Fruit fly (Drosophila melanogaster) whole organism, wandering third instar larva: ENCODE results near the gene Ask1.

Source experiments
- Myc ChIP-seq: fragments of >200 bp; optimal IDR thresholded peaks from 2 replicates; lab custom pipeline; 2017
- Rel ChIP-seq, 2 experiments: fragments of 200-800 bp; sonication (Bioruptor generic) in 1 of 2; optimal IDR thresholded peaks; 2 replicates in 1 of 2; 3 replicates in 1 of 2; lab custom pipeline; 2016 to 2019; ENCODE audit warnings: mild to moderate bottlenecking in 2 of 2, missing biosample characterization in 2 of 2, missing genetic modification characterization in 2 of 2, moderate library complexity in 1 of 2
- Sp1 ChIP-seq: fragments of 200-800 bp; sonication (Bioruptor generic); optimal IDR thresholded peaks from 3 replicates; lab custom pipeline; 2019; ENCODE audit warnings: missing biosample characterization, mild to moderate bottlenecking, missing genetic modification characterization, moderate library complexity
- br ChIP-seq: fragments of 200-800 bp; sonication (Bioruptor generic); optimal IDR thresholded peaks from 2 replicates; lab custom pipeline; 2016; ENCODE audit warnings: missing biosample characterization, missing genetic modification characterization
- ey ChIP-seq: fragments of 200-800 bp; sonication (Bioruptor generic); optimal IDR thresholded peaks from 2 replicates; lab custom pipeline; 2016; ENCODE audit warnings: missing biosample characterization, missing genetic modification characterization
- fru ChIP-seq: fragments of 200-800 bp; sonication (Bioruptor generic); optimal IDR thresholded peaks from 3 replicates; lab custom pipeline; 2016; ENCODE audit warnings: missing biosample characterization, mild to moderate bottlenecking, missing genetic modification characterization
- pan ChIP-seq: fragments of >200 bp; optimal IDR thresholded peaks from 2 replicates; lab custom pipeline; 2017
- psq ChIP-seq: fragments of 200-800 bp; sonication (Bioruptor generic); optimal IDR thresholded peaks from 3 replicates; lab custom pipeline; 2017; ENCODE audit warnings: missing biosample characterization, mild to moderate bottlenecking, missing genetic modification characterization, moderate library complexity
- sage ChIP-seq: fragments of 200-800 bp; sonication (Bioruptor generic); optimal IDR thresholded peaks from 2 replicates; lab custom pipeline; 2016; ENCODE audit warnings: missing biosample characterization, mild to moderate bottlenecking, missing genetic modification characterization
- tai ChIP-seq: sonication (Bioruptor generic); optimal IDR thresholded peaks from 2 replicates; lab custom pipeline; 2016; ENCODE audit warnings: missing biosample characterization, missing genetic modification characterization
- usp ChIP-seq: fragments of >200 bp; optimal IDR thresholded peaks from 2 replicates; lab custom pipeline; 2017; ENCODE audit warnings: missing biosample characterization, missing genetic modification characterization
- woc ChIP-seq: sonication (Bioruptor generic); optimal IDR thresholded peaks from 2 replicates; lab custom pipeline; 2016; ENCODE audit warnings: missing biosample characterization, mild to moderate bottlenecking, missing genetic modification characterization

DNA sequence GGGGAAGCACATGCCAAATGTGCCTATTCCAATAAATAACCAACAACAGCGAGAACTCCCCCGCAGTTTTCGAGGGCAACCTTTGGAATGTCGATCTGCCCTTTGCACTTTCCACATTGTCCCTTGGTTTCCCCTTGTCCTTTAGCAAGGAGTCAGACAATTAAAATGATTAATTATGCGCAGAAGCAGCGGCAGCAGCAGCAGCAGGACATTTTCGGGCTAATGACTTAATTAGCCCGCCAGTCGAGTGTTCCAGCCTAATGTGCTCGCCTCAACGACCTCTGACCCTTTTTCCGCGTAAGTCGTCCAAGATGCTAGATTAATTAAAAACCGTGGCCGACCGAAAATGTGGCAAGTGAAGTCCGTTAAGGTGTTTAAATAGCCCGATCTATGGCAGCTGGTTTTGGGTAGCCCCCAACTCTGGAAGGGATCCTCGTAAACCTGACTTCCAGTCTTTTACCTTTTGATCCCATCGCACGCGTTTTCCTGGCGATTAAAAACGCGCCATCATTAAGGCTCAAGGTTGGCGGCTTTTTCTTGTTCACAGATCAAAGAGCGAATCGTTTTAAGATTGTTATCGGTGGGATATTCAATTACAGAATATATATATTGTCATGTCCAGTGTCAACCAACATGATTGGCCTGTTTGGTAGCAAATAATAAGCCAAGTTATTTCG, 40.5 kb upstream of the Ask1 start:
- TF ChIP-seq Sp1 (GFP tag; lab: Kevin White, UChicago) (no peak), br (GFP tag; lab: Kevin White, UChicago) (no peak), sage (no peak), usp (GFP tag; lab: Kevin White, UChicago) (no peak), pan (lab: Kevin White, UChicago) (no peak), Myc (no peak), Rel (GFP tag; optimal IDR thresholded peaks at IDR 0.05; lab: Kevin White, UChicago) (no peak), Rel (tag; optimal IDR thresholded peaks at IDR 0.05; lab: Kevin White, UChicago) (no peak), psq (GFP tag; lab: Kevin White, UChicago) (no peak), fru (GFP tag; lab: Kevin White, UChicago) (no peak), woc (GFP tag; lab: Kevin White, UChicago) (no peak), tai (GFP tag; lab: Kevin White, UChicago) (no peak), ey (no peak)
